Fruit fly (Drosophila melanogaster) whole organism, embryonic: Measurements from ENCODE around the gene CG12177.

ENCODE experiments used
- Ada2b ChIP-seq: fragments of 200-800 bp; sonication (Bioruptor generic); IDR thresholded peaks from 2 replicates; pipeline ENCODE4 v1.3.6; 2022; ENCODE audit warnings: missing biosample characterization, missing genetic modification characterization
- Atf3 ChIP-seq: fragments of 200-800 bp; sonication (Bioruptor generic); optimal IDR thresholded peaks from 3 replicates; lab custom pipeline; 2016; ENCODE audit warnings: missing biosample characterization, missing genetic modification characterization
- B-H2 ChIP-seq: fragments of 200-800 bp; sonication (Bioruptor generic); optimal IDR thresholded peaks from 2 replicates; lab custom pipeline; 2018; ENCODE audit warnings: missing biosample characterization, mild to moderate bottlenecking, missing genetic modification characterization
- Bgb ChIP-seq: fragments of 200-800 bp; sonication (Bioruptor generic); IDR thresholded peaks from 2 replicates; pipeline ENCODE4 v1.3.6; 2022; ENCODE audit warnings: missing biosample characterization, missing genetic modification characterization; ENCODE audit not compliant: partially characterized antibody
- CG10654 ChIP-seq: fragments of 200-800 bp; sonication (Bioruptor generic); optimal IDR thresholded peaks from 2 replicates; lab custom pipeline; 2016; ENCODE audit warnings: missing biosample characterization, missing genetic modification characterization
- CG11696 ChIP-seq: fragments of 200-800 bp; sonication (Bioruptor generic); IDR thresholded peaks from 2 replicates; pipeline ENCODE4 v1.3.6; 2022; ENCODE audit warnings: missing biosample characterization, missing genetic modification characterization
- CG13123 ChIP-seq: fragments of 200-800 bp; sonication (Bioruptor generic); optimal IDR thresholded peaks from 2 replicates; lab custom pipeline; 2016; ENCODE audit warnings: missing biosample characterization, missing genetic modification characterization
- CG13775 ChIP-seq: fragments of 200-800 bp; sonication (Bioruptor generic); optimal IDR thresholded peaks from 3 replicates; lab custom pipeline; 2017; ENCODE audit warnings: missing biosample characterization, mild to moderate bottlenecking, missing genetic modification characterization
- CG14050 ChIP-seq: fragments of 200-800 bp; sonication (Bioruptor generic); IDR thresholded peaks from 3 replicates; pipeline ENCODE4 v1.3.6; 2022; ENCODE audit warnings: missing biosample characterization, missing genetic modification characterization
- CG1602 ChIP-seq: fragments of 200-800 bp; sonication (Bioruptor generic); optimal IDR thresholded peaks from 3 replicates; lab custom pipeline; 2016; ENCODE audit warnings: missing biosample characterization, missing genetic modification characterization
- CG17612 ChIP-seq: fragments of 200-800 bp; sonication (Bioruptor generic); IDR thresholded peaks from 2 replicates; pipeline ENCODE4 v1.3.6; 2022; ENCODE audit warnings: missing biosample characterization, missing genetic modification characterization
- CG17802 ChIP-seq: fragments of 200-800 bp; sonication (Bioruptor generic); optimal IDR thresholded peaks from 2 replicates; lab custom pipeline; 2018; ENCODE audit warnings: missing biosample characterization, mild to moderate bottlenecking, missing genetic modification characterization, moderate library complexity
- CG2202 ChIP-seq: fragments of 200-800 bp; sonication (Bioruptor generic); optimal IDR thresholded peaks from 2 replicates; lab custom pipeline; 2018; ENCODE audit warnings: missing biosample characterization, mild to moderate bottlenecking, missing genetic modification characterization
- CG3065 ChIP-seq: fragments of 200-800 bp; sonication (Bioruptor generic); optimal IDR thresholded peaks from 2 replicates; lab custom pipeline; 2016; ENCODE audit warnings: missing biosample characterization, missing genetic modification characterization
- CG32767 ChIP-seq: fragments of 200-800 bp; sonication (Bioruptor generic); IDR thresholded peaks from 2 replicates; pipeline ENCODE4 v1.3.6; 2022; ENCODE audit warnings: missing biosample characterization, missing genetic modification characterization
- CG4360 ChIP-seq: fragments of 200-800 bp; sonication (Bioruptor generic); IDR thresholded peaks from 2 replicates; pipeline ENCODE4 v1.3.6; 2022; ENCODE audit warnings: missing biosample characterization, missing genetic modification characterization
- CG4404 ChIP-seq: fragments of 200-800 bp; sonication (Bioruptor generic); IDR thresholded peaks from 2 replicates; pipeline ENCODE4 v1.3.6; 2022; ENCODE audit warnings: missing biosample characterization, missing genetic modification characterization
- CG4730 ChIP-seq: fragments of 200-800 bp; sonication (Bioruptor generic); IDR thresholded peaks from 2 replicates; pipeline ENCODE4 v1.3.6; 2022; ENCODE audit warnings: missing biosample characterization, missing genetic modification characterization
- CG6175 ChIP-seq: fragments of 200-800 bp; sonication (Bioruptor generic); IDR thresholded peaks from 3 replicates; pipeline ENCODE4 v1.3.6; 2022; ENCODE audit warnings: missing biosample characterization, missing genetic modification characterization
- CG7786 ChIP-seq: fragments of 200-800 bp; sonication (Bioruptor generic); optimal IDR thresholded peaks from 2 replicates; lab custom pipeline; 2016; ENCODE audit warnings: missing biosample characterization, missing genetic modification characterization
- CG9437 ChIP-seq: fragments of 200-800 bp; sonication (Bioruptor generic); optimal IDR thresholded peaks from 2 replicates; lab custom pipeline; 2018; ENCODE audit warnings: missing biosample characterization, mild to moderate bottlenecking, missing genetic modification characterization
- CG9817 ChIP-seq: fragments of 200-800 bp; sonication (Bioruptor generic); optimal IDR thresholded peaks from 2 replicates; lab custom pipeline; 2018; ENCODE audit warnings: missing biosample characterization, mild to moderate bottlenecking, missing genetic modification characterization, moderate library complexity
- D19A ChIP-seq: fragments of 200-800 bp; optimal IDR thresholded peaks from 3 replicates; lab custom pipeline; 2019; ENCODE audit warnings: missing biosample characterization, mild to moderate bottlenecking, missing genetic modification characterization, moderate library complexity
- Dll ChIP-seq: fragments of 200-800 bp; sonication (Bioruptor generic); IDR thresholded peaks from 4 replicates; pipeline ENCODE4 v1.3.6; 2022; ENCODE audit warnings: missing biosample characterization, missing genetic modification characterization; ENCODE audit not compliant: partially characterized antibody
- GATAe ChIP-seq: fragments of 200-800 bp; sonication (Bioruptor generic); conservative IDR thresholded peaks from 2 replicates; pipeline ENCODE4 v1.3.6; 2022; ENCODE audit warnings: missing biosample characterization, missing genetic modification characterization
- HmgZ ChIP-seq: fragments of 200-800 bp; sonication (Bioruptor generic); optimal IDR thresholded peaks from 2 replicates; lab custom pipeline; 2018; ENCODE audit warnings: missing biosample characterization, mild to moderate bottlenecking, missing genetic modification characterization
- Hr39 ChIP-seq: fragments of >200 bp; optimal IDR thresholded peaks from 2 replicates; lab custom pipeline; 2017
- Lpt ChIP-seq: fragments of >200 bp; optimal IDR thresholded peaks from 2 replicates; lab custom pipeline; 2018; ENCODE audit warnings: missing biosample characterization, missing genetic modification characterization
- MESR4 ChIP-seq: fragments of 200-800 bp; sonication (Bioruptor generic); optimal IDR thresholded peaks from 2 replicates; lab custom pipeline; 2018; ENCODE audit warnings: missing biosample characterization, mild to moderate bottlenecking, missing genetic modification characterization, moderate library complexity
- Opbp ChIP-seq: fragments of 200-800 bp; sonication (Bioruptor generic); IDR thresholded peaks from 3 replicates; pipeline ENCODE4 v1.3.6; 2022; ENCODE audit warnings: missing biosample characterization, missing genetic modification characterization; ENCODE audit not compliant: partially characterized antibody
- Spps ChIP-seq: fragments of 200-800 bp; sonication (Bioruptor generic); optimal IDR thresholded peaks from 2 replicates; lab custom pipeline; 2018; ENCODE audit warnings: missing biosample characterization, mild to moderate bottlenecking, missing genetic modification characterization
- Sry-δ ChIP-seq: fragments of 200-800 bp; sonication (Bioruptor generic); optimal IDR thresholded peaks from 2 replicates; lab custom pipeline; 2016; ENCODE audit warnings: missing biosample characterization, missing genetic modification characterization
- Ssrp ChIP-seq: fragments of 200-800 bp; sonication (Bioruptor generic); optimal IDR thresholded peaks from 2 replicates; lab custom pipeline; 2018; ENCODE audit warnings: missing biosample characterization, mild to moderate bottlenecking, missing genetic modification characterization, moderate library complexity
- Trl ChIP-seq, 3 experiments: fragments of >200 bp in 2 of 3; fragments of 200-800 bp in 1 of 3; sonication (Bioruptor generic) in 1 of 3; optimal IDR thresholded peaks; 2 replicates in 1 of 3; 3 replicates in 2 of 3; lab custom pipeline; 2016 to 2017; ENCODE audit warnings: missing biosample characterization in 1 of 3, missing genetic modification characterization in 1 of 3
- Usf ChIP-seq: fragments of 200-800 bp; sonication (Bioruptor generic); optimal IDR thresholded peaks from 2 replicates; lab custom pipeline; 2017; ENCODE audit warnings: missing genotype, missing biosample characterization, missing genetic modification characterization
- ase ChIP-seq: fragments of 200-800 bp; sonication (Bioruptor generic); IDR thresholded peaks from 3 replicates; pipeline ENCODE4 v1.3.6; 2022; ENCODE audit warnings: missing biosample characterization, missing genetic modification characterization
- bbx ChIP-seq: fragments of 200-800 bp; sonication (Bioruptor generic); IDR thresholded peaks from 2 replicates; pipeline ENCODE4 v1.3.6; 2022; ENCODE audit warnings: missing biosample characterization, missing genetic modification characterization; ENCODE audit not compliant: partially characterized antibody
- cad ChIP-seq: fragments of >200 bp; optimal IDR thresholded peaks from 2 replicates; lab custom pipeline; 2017; ENCODE audit warnings: missing biosample characterization, missing genetic modification characterization
- croc ChIP-seq: fragments of 200-800 bp; sonication (Bioruptor generic); conservative IDR thresholded peaks from 3 replicates; pipeline ENCODE4 v1.3.6; 2022; ENCODE audit warnings: missing biosample characterization, missing genetic modification characterization
- crol ChIP-seq: fragments of 200-800 bp; sonication (Bioruptor generic); IDR thresholded peaks from 2 replicates; pipeline ENCODE4 v1.3.6; 2022; ENCODE audit warnings: missing biosample characterization, missing genetic modification characterization
- dm ChIP-seq: fragments of 200-800 bp; sonication (Bioruptor generic); optimal IDR thresholded peaks from 3 replicates; lab custom pipeline; 2016; ENCODE audit warnings: missing biosample characterization, missing genetic modification characterization
- dmrt99B ChIP-seq: fragments of 200-800 bp; sonication (Bioruptor generic); optimal IDR thresholded peaks from 2 replicates; lab custom pipeline; 2018; ENCODE audit warnings: missing biosample characterization, mild to moderate bottlenecking, missing genetic modification characterization, moderate library complexity
- ham ChIP-seq: fragments of 200-800 bp; sonication (Bioruptor generic); IDR thresholded peaks from 2 replicates; pipeline ENCODE4 v1.3.6; 2022; ENCODE audit warnings: missing biosample characterization, missing genetic modification characterization
- ind ChIP-seq: fragments of 200-800 bp; sonication (Bioruptor generic); optimal IDR thresholded peaks from 3 replicates; lab custom pipeline; 2016; ENCODE audit warnings: missing biosample characterization, missing genetic modification characterization
- onecut ChIP-seq: fragments of 200-800 bp; sonication (Bioruptor generic); IDR thresholded peaks from 2 replicates; pipeline ENCODE4 v1.3.6; 2022; ENCODE audit warnings: missing biosample characterization, missing genetic modification characterization
- p53 ChIP-seq: fragments of 200-800 bp; sonication (Bioruptor generic); optimal IDR thresholded peaks from 2 replicates; lab custom pipeline; 2016; ENCODE audit warnings: missing biosample characterization, missing genetic modification characterization
- ranshi ChIP-seq: fragments of 200-800 bp; sonication (Bioruptor generic); IDR thresholded peaks from 2 replicates; pipeline ENCODE4 v1.3.6; 2022; ENCODE audit warnings: missing biosample characterization, missing genetic modification characterization
- salm ChIP-seq: fragments of 200-800 bp; sonication (Bioruptor generic); optimal IDR thresholded peaks from 2 replicates; lab custom pipeline; 2018; ENCODE audit warnings: missing biosample characterization, mild to moderate bottlenecking, missing genetic modification characterization
- schlank ChIP-seq: fragments of 200-800 bp; sonication (Bioruptor generic); optimal IDR thresholded peaks from 2 replicates; lab custom pipeline; 2018; ENCODE audit warnings: missing biosample characterization, mild to moderate bottlenecking, missing genetic modification characterization
- seq ChIP-seq: fragments of 200-800 bp; sonication (Bioruptor generic); IDR thresholded peaks from 2 replicates; pipeline ENCODE4 v1.3.6; 2022; ENCODE audit warnings: missing biosample characterization, missing genetic modification characterization
- slou ChIP-seq: fragments of 200-800 bp; sonication (Bioruptor generic); optimal IDR thresholded peaks from 3 replicates; lab custom pipeline; 2016; ENCODE audit warnings: missing biosample characterization, missing genetic modification characterization
- so ChIP-seq: fragments of 200-800 bp; sonication (Bioruptor generic); IDR thresholded peaks from 3 replicates; pipeline ENCODE4 v1.3.6; 2022; ENCODE audit warnings: missing biosample characterization, missing genetic modification characterization
- usp ChIP-seq: fragments of >200 bp; optimal IDR thresholded peaks from 2 replicates; lab custom pipeline; 2017; ENCODE audit warnings: missing biosample characterization, missing genetic modification characterization

The CG12177 gene

dm6 chrX:13721934-13722333, 41.6 kb upstream of the CG12177 start, which contains the start of the genes Mrgn1 and mus101 (continued):
- TF ChIP-seq CG32767 (no peak), Lpt (GFP tag; lab: Kevin White, UChicago) (no peak), dm (no peak), slou (GFP tag; lab: Kevin White, UChicago) (no peak), CG10654 (GFP tag; lab: Kevin White, UChicago) (no peak), B-H2 (GFP tag; lab: Kevin White, UChicago) (no peak), CG11696 (GFP tag; lab: Robert Waterston, UW) (no peak), Sry-δ (peak; percentile 83), ase (GFP tag; lab: Robert Waterston, UW) (no peak), Hr39 (lab: Kevin White, UChicago) (no peak), Ssrp (tag; lab: Kevin White, UChicago) (no peak), Trl (optimal IDR thresholded peaks at IDR 0.05; lab: Kevin White, UChicago) (no peak), Trl (GFP tag; optimal IDR thresholded peaks at IDR 0.05; lab: Kevin White, UChicago) (no peak), HmgZ (tag; lab: Kevin White, UChicago) (peak; percentile 26), Ada2b (GFP tag; lab: Robert Waterston, UW) (no peak), ind (GFP tag; lab: Kevin White, UChicago) (no peak), CG17802 (tag; lab: Kevin White, UChicago) (no peak), Bgb (GFP tag; lab: Robert Waterston, UW) (peak; percentile 70), onecut (no peak), dmrt99B (tag; lab: Kevin White, UChicago) (no peak), Spps (no peak), croc (GFP tag; lab: Robert Waterston, UW) (no peak), bbx (peak; percentile 58; the same call in 1 of the 2 replicates), CG17612 (GFP tag; lab: Robert Waterston, UW) (no peak), CG1602 (GFP tag; lab: Kevin White, UChicago) (no peak), ranshi (GFP tag; lab: Robert Waterston, UW) (no peak), CG4360 (GFP tag; lab: Robert Waterston, UW) (no peak), usp (no peak), schlank (tag; lab: Kevin White, UChicago) (no peak), CG9817 (tag; lab: Kevin White, UChicago) (no peak), Opbp (GFP tag; lab: Robert Waterston, UW) (peak; percentile 50; the same call in 2 of the 3 replicates), salm (tag; lab: Kevin White, UChicago) (no peak), CG2202 (tag; lab: Kevin White, UChicago) (no peak), CG14050 (GFP tag; lab: Robert Waterston, UW) (no peak), cad (GFP tag; lab: Kevin White, UChicago) (no peak), Atf3 (no peak), p53 (GFP tag; lab: Kevin White, UChicago) (no peak), crol (no peak), CG7786 (GFP tag; lab: Kevin White, UChicago) (no peak), MESR4 (GFP tag; lab: Kevin White, UChicago) (peak; percentile 15), CG4730 (no peak), CG3065 (no peak), GATAe (GFP tag; lab: Robert Waterston, UW) (no peak), Dll (GFP tag; lab: Robert Waterston, UW) (peak; percentile 93), CG6175 (GFP tag; lab: Robert Waterston, UW) (no peak), seq (GFP tag; lab: Robert Waterston, UW) (no peak), D19A (tag; lab: Kevin White, UChicago) (no peak), CG13123 (GFP tag; lab: Kevin White, UChicago) (no peak), CG13775 (GFP tag; lab: Kevin White, UChicago) (no peak), CG9437 (GFP tag; lab: Kevin White, UChicago) (no peak), CG4404 (no peak), so (no peak), ham (GFP tag; lab: Robert Waterston, UW) (no peak), Usf (GFP tag; lab: Kevin White, UChicago) (no peak)
